Fruit fly (Drosophila melanogaster) whole organism, embryonic: Measurements from ENCODE around the gene Ant2.

ENCODE experiments used
- Adf1 ChIP-seq: fragments of 200-800 bp; sonication (Bioruptor generic); IDR thresholded peaks from 2 replicates; pipeline ENCODE4 v1.3.6; 2022; ENCODE audit warnings: missing biosample characterization, missing genetic modification characterization
- Aef1 ChIP-seq: fragments of 200-800 bp; sonication (Bioruptor generic); IDR thresholded peaks from 3 replicates; pipeline ENCODE4 v1.3.6; 2022; ENCODE audit warnings: missing biosample characterization, missing genetic modification characterization
- Blimp-1 ChIP-seq: fragments of 200-800 bp; sonication (Bioruptor generic); optimal IDR thresholded peaks from 3 replicates; lab custom pipeline; 2018; ENCODE audit warnings: missing biosample characterization, missing genetic modification characterization, mild to moderate bottlenecking, moderate library complexity, missing genetic modification reagents
- CG11093 ChIP-seq: fragments of 200-800 bp; sonication (Bioruptor generic); IDR thresholded peaks from 3 replicates; pipeline ENCODE4 v1.3.6; 2022; ENCODE audit warnings: missing biosample characterization, missing genetic modification characterization
- CG12219 ChIP-seq: fragments of 200-800 bp; sonication (Bioruptor generic); optimal IDR thresholded peaks from 3 replicates; lab custom pipeline; 2018; ENCODE audit warnings: missing biosample characterization, mild to moderate bottlenecking, missing genetic modification characterization
- CG16813 ChIP-seq: fragments of 200-800 bp; sonication (Bioruptor generic); IDR thresholded peaks from 3 replicates; pipeline ENCODE4 v1.3.6; 2022; ENCODE audit warnings: missing biosample characterization, missing genetic modification characterization; ENCODE audit not compliant: partially characterized antibody
- CG16863 ChIP-seq: fragments of 200-800 bp; sonication (Bioruptor generic); optimal IDR thresholded peaks from 3 replicates; lab custom pipeline; 2016; ENCODE audit warnings: missing biosample characterization, missing genetic modification characterization
- CG2120 ChIP-seq: fragments of 200-800 bp; sonication (Bioruptor generic); optimal IDR thresholded peaks from 3 replicates; lab custom pipeline; 2016; ENCODE audit warnings: missing biosample characterization, missing genetic modification characterization
- CG2129 ChIP-seq: fragments of 200-800 bp; sonication (Bioruptor generic); IDR thresholded peaks from 2 replicates; pipeline ENCODE4 v1.3.6; 2022; ENCODE audit warnings: missing biosample characterization, missing genetic modification characterization; ENCODE audit not compliant: partially characterized antibody
- CG3065 ChIP-seq: fragments of 200-800 bp; sonication (Bioruptor generic); optimal IDR thresholded peaks from 2 replicates; lab custom pipeline; 2016; ENCODE audit warnings: missing biosample characterization, missing genetic modification characterization
- CG31388 ChIP-seq: fragments of 200-800 bp; sonication (Bioruptor generic); optimal IDR thresholded peaks from 2 replicates; lab custom pipeline; 2016; ENCODE audit warnings: missing biosample characterization, missing genetic modification characterization
- CG42726 ChIP-seq: fragments of 200-800 bp; sonication (Bioruptor generic); IDR thresholded peaks from 2 replicates; pipeline ENCODE4 v1.3.6; 2022; ENCODE audit warnings: missing biosample characterization, missing genetic modification characterization; ENCODE audit not compliant: partially characterized antibody
- CG4328 ChIP-seq: fragments of 200-800 bp; sonication (Bioruptor generic); optimal IDR thresholded peaks from 3 replicates; lab custom pipeline; 2017; ENCODE audit warnings: missing biosample characterization, missing genetic modification reagents, missing genetic modification characterization
- CG5180 ChIP-seq: fragments of 200-800 bp; sonication (Bioruptor generic); optimal IDR thresholded peaks from 3 replicates; lab custom pipeline; 2017; ENCODE audit warnings: missing biosample characterization, missing genetic modification characterization, mild to moderate bottlenecking, moderate library complexity, missing genetic modification reagents
- CG6175 ChIP-seq: fragments of 200-800 bp; sonication (Bioruptor generic); IDR thresholded peaks from 3 replicates; pipeline ENCODE4 v1.3.6; 2022; ENCODE audit warnings: missing biosample characterization, missing genetic modification characterization
- CG6654 ChIP-seq: fragments of 200-800 bp; sonication (Bioruptor generic); optimal IDR thresholded peaks from 2 replicates; lab custom pipeline; 2017; ENCODE audit warnings: missing biosample characterization, mild to moderate bottlenecking, missing genetic modification characterization
- CG6765 ChIP-seq: fragments of 200-800 bp; sonication (Bioruptor generic); optimal IDR thresholded peaks from 3 replicates; lab custom pipeline; 2017; ENCODE audit warnings: missing biosample characterization, mild to moderate bottlenecking, missing genetic modification characterization
- Chrac-16 ChIP-seq: fragments of 200-800 bp; sonication (Bioruptor generic); optimal IDR thresholded peaks from 3 replicates; lab custom pipeline; 2016; ENCODE audit warnings: missing biosample characterization, missing genetic modification characterization
- Dbx ChIP-seq: fragments of 200-800 bp; sonication (Bioruptor generic); IDR thresholded peaks from 3 replicates; pipeline ENCODE4 v1.3.6; 2022; ENCODE audit warnings: missing biosample characterization, missing genetic modification characterization
- Dip2 ChIP-seq: fragments of 200-800 bp; sonication (Bioruptor generic); IDR thresholded peaks from 2 replicates; pipeline ENCODE4 v1.3.6; 2022; ENCODE audit warnings: missing biosample characterization, missing genetic modification characterization
- E2f2 ChIP-seq: fragments of 200-800 bp; sonication (Bioruptor generic); IDR thresholded peaks from 2 replicates; pipeline ENCODE4 v1.3.6; 2022; ENCODE audit warnings: missing biosample characterization, missing genetic modification characterization
- Hr51 ChIP-seq, 2 experiments: fragments of 200-800 bp; sonication (Bioruptor generic); optimal IDR thresholded peaks; 2 replicates in 1 of 2; 3 replicates in 1 of 2; lab custom pipeline; 2016 to 2018; ENCODE audit warnings: missing biosample characterization in 2 of 2, missing genetic modification characterization in 2 of 2, mild to moderate bottlenecking in 1 of 2, moderate library complexity in 1 of 2
- Myb ChIP-seq: fragments of 200-800 bp; sonication (Bioruptor generic); optimal IDR thresholded peaks from 2 replicates; lab custom pipeline; 2016; ENCODE audit warnings: missing biosample characterization, missing genetic modification characterization
- NC2α ChIP-seq: fragments of 200-800 bp; sonication (Bioruptor generic); optimal IDR thresholded peaks from 2 replicates; lab custom pipeline; 2016; ENCODE audit warnings: missing biosample characterization, missing genetic modification characterization
- Oaz ChIP-seq: fragments of 200-800 bp; sonication (Bioruptor generic); IDR thresholded peaks from 2 replicates; pipeline ENCODE4 v1.3.6; 2022; ENCODE audit warnings: missing biosample characterization, missing genetic modification characterization
- Sin3A ChIP-seq: fragments of >200 bp; optimal IDR thresholded peaks from 2 replicates; lab custom pipeline; 2018
- Six4 ChIP-seq: fragments of 200-800 bp; sonication (Bioruptor generic); optimal IDR thresholded peaks from 2 replicates; lab custom pipeline; 2016; ENCODE audit warnings: missing biosample characterization, missing genetic modification characterization
- Xrp1 ChIP-seq: fragments of 200-800 bp; sonication (Bioruptor generic); IDR thresholded peaks from 2 replicates; pipeline ENCODE4 v1.3.6; 2022; ENCODE audit warnings: missing biosample characterization, missing genetic modification characterization
- cas ChIP-seq: fragments of 200-800 bp; sonication (Bioruptor generic); IDR thresholded peaks from 2 replicates; pipeline ENCODE4 v1.3.6; 2022; ENCODE audit warnings: missing biosample characterization, missing genetic modification characterization
- chinmo ChIP-seq: fragments of 200-800 bp; sonication (Bioruptor generic); IDR thresholded peaks from 4 replicates; pipeline ENCODE4 v1.3.6; 2022; ENCODE audit warnings: missing biosample characterization, missing genetic modification characterization; ENCODE audit not compliant: partially characterized antibody
- chm ChIP-seq: fragments of 200-800 bp; sonication (Bioruptor generic); IDR thresholded peaks from 2 replicates; pipeline ENCODE4 v1.3.6; 2022; ENCODE audit warnings: missing biosample characterization, missing genetic modification characterization
- ewg ChIP-seq: fragments of 200-800 bp; sonication (Bioruptor generic); optimal IDR thresholded peaks from 3 replicates; lab custom pipeline; 2017; ENCODE audit warnings: mild to moderate bottlenecking, missing biosample characterization, missing genetic modification reagents, missing genetic modification characterization
- fd96Cb ChIP-seq: fragments of 200-800 bp; sonication (Bioruptor generic); optimal IDR thresholded peaks from 2 replicates; lab custom pipeline; 2018; ENCODE audit warnings: missing biosample characterization, mild to moderate bottlenecking, missing genetic modification characterization, moderate library complexity
- ind ChIP-seq: fragments of 200-800 bp; sonication (Bioruptor generic); optimal IDR thresholded peaks from 3 replicates; lab custom pipeline; 2016; ENCODE audit warnings: missing biosample characterization, missing genetic modification characterization
- jumu ChIP-seq: fragments of 200-800 bp; sonication (Bioruptor generic); optimal IDR thresholded peaks from 3 replicates; lab custom pipeline; 2016; ENCODE audit warnings: missing biosample characterization, missing genetic modification characterization
- kah ChIP-seq: fragments of 200-800 bp; sonication (Bioruptor generic); optimal IDR thresholded peaks from 2 replicates; lab custom pipeline; 2018; ENCODE audit warnings: missing biosample characterization, mild to moderate bottlenecking, missing genetic modification characterization
- lbe ChIP-seq: fragments of 200-800 bp; sonication (Bioruptor generic); optimal IDR thresholded peaks from 2 replicates; lab custom pipeline; 2016; ENCODE audit warnings: missing biosample characterization, mild to moderate bottlenecking, missing genetic modification characterization
- lola ChIP-seq, 3 experiments: fragments of >200 bp in 2 of 3; fragments of 200-800 bp in 1 of 3; sonication (Bioruptor generic) in 1 of 3; optimal IDR thresholded peaks; 2 replicates each; lab custom pipeline; 2017 to 2019; ENCODE audit warnings: missing biosample characterization in 3 of 3, missing genetic modification characterization in 3 of 3, mild to moderate bottlenecking in 1 of 3, moderate library complexity in 1 of 3
- nerfin-1 ChIP-seq: fragments of 200-800 bp; sonication (Bioruptor generic); optimal IDR thresholded peaks from 3 replicates; lab custom pipeline; 2019; ENCODE audit warnings: missing biosample characterization, mild to moderate bottlenecking, missing genetic modification characterization, moderate library complexity
- onecut ChIP-seq: fragments of 200-800 bp; sonication (Bioruptor generic); IDR thresholded peaks from 2 replicates; pipeline ENCODE4 v1.3.6; 2022; ENCODE audit warnings: missing biosample characterization, missing genetic modification characterization
- pan ChIP-seq, 4 experiments: fragments of >200 bp in 3 of 4; fragments of 200-800 bp in 1 of 4; sonication (Bioruptor generic) in 1 of 4; optimal IDR thresholded peaks in 3 of 4; IDR thresholded peaks in 1 of 4; 2 replicates each; pipeline versions ENCODE4 v1.3.6 to Lab custom; 2017 to 2022; ENCODE audit warnings: missing biosample characterization in 2 of 4, missing genetic modification characterization in 2 of 4, mixed read lengths in 1 of 4
- pho ChIP-seq: fragments of 200-800 bp; sonication (Bioruptor generic); optimal IDR thresholded peaks from 2 replicates; lab custom pipeline; 2016; ENCODE audit warnings: missing biosample characterization, missing genetic modification characterization
- phol ChIP-seq: fragments of 200-800 bp; sonication (Bioruptor generic); optimal IDR thresholded peaks from 3 replicates; lab custom pipeline; 2018; ENCODE audit warnings: missing biosample characterization, mild to moderate bottlenecking, missing genetic modification characterization, moderate library complexity
- pros ChIP-seq: fragments of 200-800 bp; sonication (Bioruptor generic); optimal IDR thresholded peaks from 3 replicates; lab custom pipeline; 2019; ENCODE audit warnings: missing biosample characterization, mild to moderate bottlenecking, missing genetic modification characterization, moderate library complexity
- pzg ChIP-seq: fragments of 200-800 bp; sonication (Bioruptor generic); optimal IDR thresholded peaks from 3 replicates; lab custom pipeline; 2018; ENCODE audit warnings: missing biosample characterization, mild to moderate bottlenecking, missing genetic modification characterization, moderate library complexity
- so ChIP-seq: fragments of 200-800 bp; sonication (Bioruptor generic); IDR thresholded peaks from 3 replicates; pipeline ENCODE4 v1.3.6; 2022; ENCODE audit warnings: missing biosample characterization, missing genetic modification characterization
- sr ChIP-seq: fragments of 200-800 bp; sonication (Bioruptor generic); IDR thresholded peaks from 3 replicates; pipeline ENCODE4 v1.3.6; 2022; ENCODE audit warnings: missing biosample characterization, missing genetic modification characterization
- trh ChIP-seq: fragments of 200-800 bp; sonication (Bioruptor generic); optimal IDR thresholded peaks from 2 replicates; lab custom pipeline; 2016; ENCODE audit warnings: missing biosample characterization, missing genetic modification characterization
- vvl ChIP-seq: fragments of 200-800 bp; sonication (Bioruptor generic); IDR thresholded peaks from 2 replicates; pipeline ENCODE4 v1.3.6; 2022; ENCODE audit warnings: missing biosample characterization, missing genetic modification characterization
- zf30C ChIP-seq: fragments of 200-800 bp; sonication (Bioruptor generic); optimal IDR thresholded peaks from 3 replicates; lab custom pipeline; 2018; ENCODE audit warnings: missing biosample characterization, mild to moderate bottlenecking, missing genetic modification characterization

The Ant2 gene

dm6 chrX:10806718-10807412 is 20.2 kb upstream of the Ant2 start (continued):
- no peak for TF ChIP-seq so (GFP tag; lab: Robert Waterston, UW)
- TF ChIP-seq ind (GFP tag; lab: Kevin White, UChicago): no peak
- no peak for TF ChIP-seq jumu (GFP tag; lab: Kevin White, UChicago)
- no peak for TF ChIP-seq chm (GFP tag; lab: Robert Waterston, UW)
- no peak for TF ChIP-seq zf30C (GFP tag; lab: Kevin White, UChicago)
- no peak for TF ChIP-seq Blimp-1 (GFP tag; lab: Kevin White, UChicago)
- TF ChIP-seq Oaz (GFP tag; lab: Robert Waterston, UW): no peak
- peak; percentile 17 for TF ChIP-seq CG2120 (GFP tag; lab: Kevin White, UChicago)
- no peak for TF ChIP-seq Aef1 (GFP tag; lab: Robert Waterston, UW)
- no peak for TF ChIP-seq onecut (GFP tag; lab: Robert Waterston, UW)
- no peak for TF ChIP-seq Dbx (GFP tag; lab: Robert Waterston, UW)
- no peak for TF ChIP-seq CG16813
- TF ChIP-seq CG6175: no peak
- no peak for TF ChIP-seq vvl (GFP tag; lab: Robert Waterston, UW)
- TF ChIP-seq CG12219 (GFP tag; lab: Kevin White, UChicago): no peak
- peak; percentile 0 for TF ChIP-seq lbe (GFP tag; lab: Kevin White, UChicago)
- no peak for TF ChIP-seq Six4
- TF ChIP-seq pan (optimal IDR thresholded peaks at IDR 0.05; lab: Kevin White, UChicago): no peak
- no peak for TF ChIP-seq pan (GFP tag; optimal IDR thresholded peaks at IDR 0.05 in 1 of 2, IDR thresholded peaks at IDR 0.05 in 1 of 2)
- no peak for TF ChIP-seq CG16863 (GFP tag; lab: Kevin White, UChicago)
- peak in 1 of 2 experiments; percentile 11 for TF ChIP-seq Hr51 (GFP tag; optimal IDR thresholded peaks at IDR 0.05; lab: Kevin White, UChicago)
- no peak for TF ChIP-seq cas (GFP tag; lab: Robert Waterston, UW)
- peak; percentile 74; the same call in 2 of the 4 replicates for TF ChIP-seq chinmo (GFP tag; lab: Robert Waterston, UW)
- TF ChIP-seq pzg (GFP tag; lab: Kevin White, UChicago): peak; percentile 19
- TF ChIP-seq lola (GFP tag; optimal IDR thresholded peaks at IDR 0.05; lab: Kevin White, UChicago): no peak
- no peak for TF ChIP-seq Chrac-16 (GFP tag; lab: Kevin White, UChicago)
- no peak for TF ChIP-seq CG6765 (GFP tag; lab: Kevin White, UChicago)
- no peak for TF ChIP-seq NC2α
- TF ChIP-seq CG42726 (GFP tag; lab: Robert Waterston, UW): no peak
- no peak for TF ChIP-seq CG2129 (GFP tag; lab: Robert Waterston, UW)
- no peak for TF ChIP-seq CG3065
- no peak for TF ChIP-seq Adf1 (GFP tag; lab: Robert Waterston, UW)
- TF ChIP-seq Myb (GFP tag; lab: Kevin White, UChicago): no peak
- TF ChIP-seq CG6654 (GFP tag; lab: Kevin White, UChicago): no peak
- TF ChIP-seq sr (GFP tag; lab: Robert Waterston, UW): no peak
- no peak for TF ChIP-seq CG31388 (GFP tag; lab: Kevin White, UChicago)
- TF ChIP-seq CG4328 (GFP tag; lab: Kevin White, UChicago): no peak
- no peak for TF ChIP-seq ewg (GFP tag; lab: Kevin White, UChicago)
- no peak for TF ChIP-seq kah (GFP tag; lab: Kevin White, UChicago)
- TF ChIP-seq nerfin-1 (tag; lab: Kevin White, UChicago): no peak
- TF ChIP-seq Sin3A (lab: Kevin White, UChicago): no peak
- TF ChIP-seq pros (GFP tag; lab: Kevin White, UChicago): no peak
- TF ChIP-seq phol (tag; lab: Kevin White, UChicago): peak; percentile 6
- TF ChIP-seq CG5180: no peak
- TF ChIP-seq Dip2: no peak
- TF ChIP-seq fd96Cb (tag; lab: Kevin White, UChicago): no peak
- no peak for TF ChIP-seq trh
- TF ChIP-seq CG11093 (GFP tag; lab: Robert Waterston, UW): no peak
- TF ChIP-seq pho (GFP tag; lab: Kevin White, UChicago): no peak
- TF ChIP-seq E2f2 (GFP tag; lab: Robert Waterston, UW): 0 out of 2 replicates have a peak, but pooled peaks have one; percentile 15
- TF ChIP-seq Xrp1 (GFP tag; lab: Robert Waterston, UW): no peak
